Fruit fly (Drosophila melanogaster) whole organism, embryonic: Measurements from ENCODE around the gene trv.

ENCODE experiments used
- Aef1 ChIP-seq: fragments of 200-800 bp; sonication (Bioruptor generic); IDR thresholded peaks from 3 replicates; pipeline ENCODE4 v1.3.6; 2022; ENCODE audit warnings: missing biosample characterization, missing genetic modification characterization
- B-H2 ChIP-seq: fragments of 200-800 bp; sonication (Bioruptor generic); optimal IDR thresholded peaks from 2 replicates; lab custom pipeline; 2018; ENCODE audit warnings: missing biosample characterization, mild to moderate bottlenecking, missing genetic modification characterization
- BEAF-32 ChIP-seq: fragments of 200-800 bp; sonication (Bioruptor generic); optimal IDR thresholded peaks from 3 replicates; lab custom pipeline; 2017; ENCODE audit warnings: missing biosample characterization, missing genetic modification characterization, mild to moderate bottlenecking, moderate library complexity, missing genetic modification reagents
- Bteb2 ChIP-seq: fragments of 200-800 bp; sonication (Bioruptor generic); optimal IDR thresholded peaks from 2 replicates; lab custom pipeline; 2016; ENCODE audit warnings: missing biosample characterization, missing genetic modification characterization
- C15 ChIP-seq: fragments of 200-800 bp; sonication (Bioruptor generic); IDR thresholded peaks from 3 replicates; pipeline ENCODE4 v1.3.6; 2022; ENCODE audit warnings: missing biosample characterization, missing genetic modification characterization
- CG12236 ChIP-seq: fragments of 200-800 bp; sonication (Bioruptor generic); optimal IDR thresholded peaks from 2 replicates; lab custom pipeline; 2016; ENCODE audit warnings: missing biosample characterization, missing genetic modification characterization
- CG1233 ChIP-seq: fragments of 200-800 bp; sonication (Bioruptor generic); optimal IDR thresholded peaks from 4 replicates; lab custom pipeline; 2018; ENCODE audit warnings: missing biosample characterization, mild to moderate bottlenecking, missing genetic modification characterization
- CG14667 ChIP-seq: fragments of 200-800 bp; sonication (Bioruptor generic); IDR thresholded peaks from 2 replicates; pipeline ENCODE4 v1.3.6; 2022; ENCODE audit warnings: missing biosample characterization, missing genetic modification characterization
- CG1603 ChIP-seq: fragments of 200-800 bp; sonication (Bioruptor generic); optimal IDR thresholded peaks from 2 replicates; lab custom pipeline; 2019; ENCODE audit warnings: missing biosample characterization, mild to moderate bottlenecking, missing genetic modification characterization, moderate library complexity
- CG2129 ChIP-seq: fragments of 200-800 bp; sonication (Bioruptor generic); IDR thresholded peaks from 2 replicates; pipeline ENCODE4 v1.3.6; 2022; ENCODE audit warnings: missing biosample characterization, missing genetic modification characterization; ENCODE audit not compliant: partially characterized antibody
- CG2199 ChIP-seq: fragments of 200-800 bp; sonication (Bioruptor generic); IDR thresholded peaks from 3 replicates; pipeline ENCODE4 v1.3.6; 2022; ENCODE audit warnings: missing biosample characterization, missing genetic modification characterization
- CG2712 ChIP-seq: fragments of 200-800 bp; optimal IDR thresholded peaks from 3 replicates; lab custom pipeline; 2019; ENCODE audit warnings: missing biosample characterization, mild to moderate bottlenecking, missing genetic modification characterization, moderate library complexity
- CG2875 ChIP-seq: fragments of 200-800 bp; sonication (Bioruptor generic); optimal IDR thresholded peaks from 2 replicates; lab custom pipeline; 2017; ENCODE audit warnings: missing biosample characterization, mild to moderate bottlenecking, missing genetic modification characterization, missing genetic modification reagents
- CG3726 ChIP-seq: fragments of 200-800 bp; sonication (Bioruptor generic); IDR thresholded peaks from 3 replicates; pipeline ENCODE4, ENCODE4 v1.3.6; 2022; ENCODE audit warnings: missing biosample characterization, missing genetic modification characterization
- CG43689 ChIP-seq: fragments of 200-800 bp; sonication (Bioruptor generic); IDR thresholded peaks from 2 replicates; pipeline ENCODE4 v1.3.6; 2022; ENCODE audit warnings: missing biosample characterization, missing genetic modification characterization
- CG4404 ChIP-seq: fragments of 200-800 bp; sonication (Bioruptor generic); IDR thresholded peaks from 2 replicates; pipeline ENCODE4 v1.3.6; 2022; ENCODE audit warnings: missing biosample characterization, missing genetic modification characterization
- CG6254 ChIP-seq: fragments of 200-800 bp; sonication (Bioruptor generic); optimal IDR thresholded peaks from 3 replicates; lab custom pipeline; 2017; ENCODE audit warnings: mild to moderate bottlenecking, missing biosample characterization, missing genetic modification reagents, missing genetic modification characterization
- CG8290 ChIP-seq, 3 experiments: fragments of 200-800 bp; sonication (Bioruptor generic); optimal IDR thresholded peaks; 2 replicates each; lab custom pipeline; 2016 to 2019; ENCODE audit warnings: missing biosample characterization in 3 of 3, missing genetic modification characterization in 3 of 3, mild to moderate bottlenecking in 2 of 3, moderate library complexity in 1 of 3
- CG9215 ChIP-seq: fragments of 200-800 bp; sonication (Bioruptor generic); IDR thresholded peaks from 2 replicates; pipeline ENCODE4 v1.3.6; 2022; ENCODE audit warnings: missing biosample characterization, missing genetic modification characterization
- CG9437 ChIP-seq: fragments of 200-800 bp; sonication (Bioruptor generic); optimal IDR thresholded peaks from 2 replicates; lab custom pipeline; 2018; ENCODE audit warnings: missing biosample characterization, mild to moderate bottlenecking, missing genetic modification characterization
- Camta ChIP-seq: fragments of 200-800 bp; sonication (Bioruptor generic); optimal IDR thresholded peaks from 2 replicates; lab custom pipeline; 2016; ENCODE audit warnings: missing biosample characterization, missing genetic modification characterization
- Dip3 ChIP-seq: fragments of 200-800 bp; sonication (Bioruptor generic); optimal IDR thresholded peaks from 3 replicates; lab custom pipeline; 2016; ENCODE audit warnings: missing biosample characterization, missing genetic modification characterization
- Drgx ChIP-seq: fragments of 200-800 bp; sonication (Bioruptor generic); IDR thresholded peaks from 2 replicates; pipeline ENCODE4 v1.3.6; 2022; ENCODE audit warnings: missing biosample characterization, missing genetic modification characterization
- Eip74EF ChIP-seq, 2 experiments: fragments of 200-800 bp in 1 of 2; fragments of >200 bp in 1 of 2; sonication (Bioruptor generic) in 1 of 2; optimal IDR thresholded peaks; 2 replicates each; lab custom pipeline; 2017 to 2019; ENCODE audit warnings: missing biosample characterization in 2 of 2, missing genetic modification characterization in 2 of 2, mild to moderate bottlenecking in 1 of 2, moderate library complexity in 1 of 2
- Fer2 ChIP-seq: fragments of 200-800 bp; sonication (Bioruptor generic); optimal IDR thresholded peaks from 2 replicates; lab custom pipeline; 2018; ENCODE audit warnings: missing biosample characterization, mild to moderate bottlenecking, missing genetic modification characterization, moderate library complexity
- HLH54F ChIP-seq: fragments of 200-800 bp; sonication (Bioruptor generic); optimal IDR thresholded peaks from 3 replicates; lab custom pipeline; 2016; ENCODE audit warnings: missing biosample characterization, missing genetic modification characterization
- Hr51 ChIP-seq, 2 experiments: fragments of 200-800 bp; sonication (Bioruptor generic); optimal IDR thresholded peaks; 2 replicates in 1 of 2; 3 replicates in 1 of 2; lab custom pipeline; 2016 to 2018; ENCODE audit warnings: missing biosample characterization in 2 of 2, missing genetic modification characterization in 2 of 2, mild to moderate bottlenecking in 1 of 2, moderate library complexity in 1 of 2
- Vsx1 ChIP-seq: fragments of 200-800 bp; sonication (Bioruptor generic); optimal IDR thresholded peaks from 2 replicates; lab custom pipeline; 2017; ENCODE audit warnings: missing biosample characterization, mild to moderate bottlenecking, missing genetic modification characterization, missing genetic modification reagents
- Xbp1 ChIP-seq: fragments of 200-800 bp; sonication (Bioruptor generic); optimal IDR thresholded peaks from 3 replicates; lab custom pipeline; 2016; ENCODE audit warnings: missing biosample characterization, mild to moderate bottlenecking, missing genetic modification characterization
- al ChIP-seq: fragments of 200-800 bp; sonication (Bioruptor generic); IDR thresholded peaks from 2 replicates; pipeline ENCODE4 v1.3.6; 2022; ENCODE audit warnings: missing biosample characterization, missing genetic modification characterization
- ara ChIP-seq: fragments of 200-800 bp; sonication (Bioruptor generic); IDR thresholded peaks from 2 replicates; pipeline ENCODE4 v1.3.6; 2022; ENCODE audit warnings: missing biosample characterization, missing genetic modification characterization
- cad ChIP-seq: fragments of >200 bp; optimal IDR thresholded peaks from 2 replicates; lab custom pipeline; 2017; ENCODE audit warnings: missing biosample characterization, missing genetic modification characterization
- cwo ChIP-seq: fragments of 200-800 bp; sonication (Bioruptor generic); optimal IDR thresholded peaks from 3 replicates; lab custom pipeline; 2017; ENCODE audit warnings: missing biosample characterization, missing genetic modification characterization, mild to moderate bottlenecking, moderate library complexity, missing genetic modification reagents
- dimm ChIP-seq: fragments of 200-800 bp; sonication (Bioruptor generic); IDR thresholded peaks from 2 replicates; pipeline ENCODE4 v1.3.6; 2022; ENCODE audit warnings: missing biosample characterization, missing genetic modification characterization
- esg ChIP-seq: fragments of 200-800 bp; sonication (Bioruptor generic); conservative IDR thresholded peaks from 2 replicates; pipeline ENCODE4 v1.3.6; 2022; ENCODE audit warnings: missing biosample characterization, missing genetic modification characterization
- ewg ChIP-seq: fragments of 200-800 bp; sonication (Bioruptor generic); optimal IDR thresholded peaks from 3 replicates; lab custom pipeline; 2017; ENCODE audit warnings: mild to moderate bottlenecking, missing biosample characterization, missing genetic modification reagents, missing genetic modification characterization
- gce ChIP-seq: fragments of 200-800 bp; sonication (Bioruptor generic); IDR thresholded peaks from 3 replicates; pipeline ENCODE4 v1.3.6; 2022; ENCODE audit warnings: missing biosample characterization, missing genetic modification characterization
- knrl ChIP-seq: fragments of 200-800 bp; sonication (Bioruptor generic); IDR thresholded peaks from 3 replicates; pipeline ENCODE4 v1.3.6; 2022; ENCODE audit warnings: missing biosample characterization, missing genetic modification characterization; ENCODE audit not compliant: partially characterized antibody
- lov ChIP-seq, 2 experiments: fragments of 200-800 bp in 1 of 2; fragments of >200 bp in 1 of 2; sonication (Bioruptor generic) in 1 of 2; IDR thresholded peaks in 1 of 2; optimal IDR thresholded peaks in 1 of 2; 2 replicates in 1 of 2; 3 replicates in 1 of 2; pipeline versions ENCODE4 v1.3.6 to Lab custom; 2017 to 2022; ENCODE audit warnings: missing biosample characterization in 1 of 2, missing genetic modification characterization in 1 of 2
- odd ChIP-seq: fragments of 200-800 bp; sonication (Bioruptor generic); optimal IDR thresholded peaks from 2 replicates; lab custom pipeline; 2017; ENCODE audit warnings: missing biosample characterization, mild to moderate bottlenecking, missing genetic modification characterization
- pan ChIP-seq, 4 experiments: fragments of >200 bp in 3 of 4; fragments of 200-800 bp in 1 of 4; sonication (Bioruptor generic) in 1 of 4; optimal IDR thresholded peaks in 3 of 4; IDR thresholded peaks in 1 of 4; 2 replicates each; pipeline versions ENCODE4 v1.3.6 to Lab custom; 2017 to 2022; ENCODE audit warnings: missing biosample characterization in 2 of 4, missing genetic modification characterization in 2 of 4, mixed read lengths in 1 of 4
- pros ChIP-seq: fragments of 200-800 bp; sonication (Bioruptor generic); optimal IDR thresholded peaks from 3 replicates; lab custom pipeline; 2019; ENCODE audit warnings: missing biosample characterization, mild to moderate bottlenecking, missing genetic modification characterization, moderate library complexity
- sd ChIP-seq: fragments of 200-800 bp; sonication (Bioruptor generic); optimal IDR thresholded peaks from 3 replicates; lab custom pipeline; 2018; ENCODE audit warnings: missing biosample characterization, mild to moderate bottlenecking, missing genetic modification characterization, moderate library complexity
- slbo ChIP-seq: fragments of 200-800 bp; sonication (Bioruptor generic); IDR thresholded peaks from 2 replicates; pipeline ENCODE4 v1.3.6; 2022; ENCODE audit warnings: missing biosample characterization, missing genetic modification characterization
- stc ChIP-seq: fragments of 200-800 bp; sonication (Bioruptor generic); IDR thresholded peaks from 2 replicates; pipeline ENCODE4 v1.3.6; 2022; ENCODE audit warnings: missing biosample characterization, missing genetic modification characterization
- unpg ChIP-seq: fragments of 200-800 bp; sonication (Bioruptor generic); optimal IDR thresholded peaks from 3 replicates; lab custom pipeline; 2018; ENCODE audit warnings: missing biosample characterization, mild to moderate bottlenecking, missing genetic modification characterization, moderate library complexity
- vfl ChIP-seq: fragments of 200-800 bp; sonication (Bioruptor generic); optimal IDR thresholded peaks from 2 replicates; lab custom pipeline; 2016; ENCODE audit warnings: missing biosample characterization, missing genetic modification characterization
- vnd ChIP-seq: fragments of 200-800 bp; sonication (Bioruptor generic); IDR thresholded peaks from 3 replicates; pipeline ENCODE4 v1.3.6; 2022; ENCODE audit warnings: missing biosample characterization, missing genetic modification characterization; ENCODE audit not compliant: partially characterized antibody

Gene trv

DNA sequence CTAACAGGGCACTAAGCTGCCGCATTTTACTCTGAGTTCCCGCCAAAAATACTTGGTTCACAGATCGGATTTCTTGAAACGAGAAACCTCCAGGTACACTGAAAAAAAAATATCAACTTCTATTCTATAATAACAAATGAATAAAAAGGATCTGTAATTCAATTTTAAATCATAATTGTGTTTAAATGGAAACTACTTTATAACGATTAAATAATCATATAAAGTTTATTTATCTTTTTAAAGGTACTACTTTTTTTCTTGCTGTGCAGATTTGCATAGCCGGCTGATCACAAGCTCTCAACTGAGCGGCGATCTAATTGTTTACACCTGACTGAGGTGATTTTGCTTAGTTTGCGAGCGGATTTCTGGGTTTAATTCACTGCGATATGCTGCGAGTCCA lies 39.1 kb upstream of the trv start (continued):
- peak; percentile 20 for TF ChIP-seq Vsx1 (GFP tag; lab: Kevin White, UChicago)
- TF ChIP-seq Drgx, result peak; percentile 57
- peak; percentile 24 for TF ChIP-seq HLH54F
- TF ChIP-seq stc, result 0 out of 2 replicates have a peak, but pooled peaks have one; percentile 38
- TF ChIP-seq unpg, result peak; percentile 83
- 0 out of 3 replicates have a peak, but pooled peaks have one; percentile 6 for TF ChIP-seq C15 (GFP tag; lab: Robert Waterston, UW)
- no peak for TF ChIP-seq lov (optimal IDR thresholded peaks at IDR 0.05; lab: Kevin White, UChicago)
- no peak for TF ChIP-seq lov (GFP tag; IDR thresholded peaks at IDR 0.05; lab: Robert Waterston, UW)
- TF ChIP-seq dimm, result no peak
- no peak for TF ChIP-seq CG1603 (tag; lab: Kevin White, UChicago)
- TF ChIP-seq CG2129 (GFP tag; lab: Robert Waterston, UW), result no peak
- TF ChIP-seq cad (GFP tag; lab: Kevin White, UChicago), result no peak
- no peak for TF ChIP-seq vnd (GFP tag; lab: Robert Waterston, UW)
- TF ChIP-seq CG3726 (GFP tag; lab: Robert Waterston, UW), result no peak
- TF ChIP-seq al (GFP tag; lab: Robert Waterston, UW), result peak; percentile 78
- no peak for TF ChIP-seq CG43689 (GFP tag; lab: Robert Waterston, UW)
- TF ChIP-seq Fer2, result peak; percentile 34
- TF ChIP-seq Dip3 (GFP tag; lab: Kevin White, UChicago), result peak; percentile 19
- no peak for TF ChIP-seq pros (GFP tag; lab: Kevin White, UChicago)
- TF ChIP-seq CG12236 (GFP tag; lab: Kevin White, UChicago), result no peak
- TF ChIP-seq odd (GFP tag; lab: Kevin White, UChicago), result peak; percentile 48
- TF ChIP-seq Camta (GFP tag; lab: Kevin White, UChicago), result no peak
- peak; percentile 35 for TF ChIP-seq CG2875
- TF ChIP-seq cwo, result peak; percentile 17
- TF ChIP-seq CG9215 (GFP tag; lab: Robert Waterston, UW), result peak; percentile 73
- no peak for TF ChIP-seq sd (tag; lab: Kevin White, UChicago)
- TF ChIP-seq CG2712, result peak; percentile 71
- no peak for TF ChIP-seq BEAF-32 (GFP tag; lab: Kevin White, UChicago)
- TF ChIP-seq CG14667 (GFP tag; lab: Robert Waterston, UW), result peak; percentile 57
- TF ChIP-seq gce, result no peak
- peak; percentile 32; the same call in 1 of the 2 replicates for TF ChIP-seq ara (GFP tag; lab: Robert Waterston, UW)
- TF ChIP-seq CG9437 (GFP tag; lab: Kevin White, UChicago), result peak; percentile 63
- peak; percentile 20 for TF ChIP-seq B-H2 (GFP tag; lab: Kevin White, UChicago)
- no peak for TF ChIP-seq vfl (GFP tag; lab: Kevin White, UChicago)
- TF ChIP-seq pan (optimal IDR thresholded peaks at IDR 0.05; lab: Kevin White, UChicago), result no peak
- TF ChIP-seq pan (GFP tag; optimal IDR thresholded peaks at IDR 0.05 in 1 of 2, IDR thresholded peaks at IDR 0.05 in 1 of 2), result peak in 1 of 2 experiments; percentile 72
- peak; percentile 90 for TF ChIP-seq slbo (GFP tag; lab: Robert Waterston, UW)
- TF ChIP-seq Bteb2, result peak; percentile 1
- TF ChIP-seq CG4404 (GFP tag; lab: Robert Waterston, UW), result no peak
- no peak for TF ChIP-seq CG2199
- no peak for TF ChIP-seq CG1233
- no peak for TF ChIP-seq CG6254
- no peak for TF ChIP-seq CG8290 (GFP tag; optimal IDR thresholded peaks at IDR 0.05; lab: Kevin White, UChicago)
- no peak for TF ChIP-seq CG8290 (tag; optimal IDR thresholded peaks at IDR 0.05; lab: Kevin White, UChicago)
- peak; percentile 61 for TF ChIP-seq Xbp1 (GFP tag; lab: Kevin White, UChicago)
- peak in 1 of 2 experiments; percentile 78 for TF ChIP-seq Hr51 (GFP tag; optimal IDR thresholded peaks at IDR 0.05; lab: Kevin White, UChicago)
- peak; percentile 53; the same call in 2 of the 3 replicates for TF ChIP-seq Aef1 (GFP tag; lab: Robert Waterston, UW)
- TF ChIP-seq esg, result peak; percentile 70
- peak; percentile 34 for TF ChIP-seq ewg (GFP tag; lab: Kevin White, UChicago)
- peak in 1 of 2 experiments; percentile 56 for TF ChIP-seq Eip74EF (GFP tag; optimal IDR thresholded peaks at IDR 0.05; lab: Kevin White, UChicago)
- no peak for TF ChIP-seq knrl
